Fruit fly (Drosophila melanogaster) whole organism, embryonic: ENCODE data around the gene mio.

Source experiments
- Atf3 ChIP-seq: fragments of 200-800 bp; sonication (Bioruptor generic); optimal IDR thresholded peaks from 3 replicates; lab custom pipeline; 2016; ENCODE audit warnings: missing biosample characterization, missing genetic modification characterization
- Bdp1 ChIP-seq: fragments of 200-800 bp; sonication (Bioruptor generic); optimal IDR thresholded peaks from 3 replicates; lab custom pipeline; 2016; ENCODE audit warnings: missing biosample characterization, missing genetic modification characterization
- Bteb2 ChIP-seq: fragments of 200-800 bp; sonication (Bioruptor generic); optimal IDR thresholded peaks from 2 replicates; lab custom pipeline; 2016; ENCODE audit warnings: missing biosample characterization, missing genetic modification characterization
- CG11398 ChIP-seq: fragments of 200-800 bp; sonication (Bioruptor generic); optimal IDR thresholded peaks from 2 replicates; lab custom pipeline; 2016; ENCODE audit warnings: missing biosample characterization, missing genetic modification characterization
- CG11456 ChIP-seq: fragments of 200-800 bp; sonication (Bioruptor generic); IDR thresholded peaks from 3 replicates; pipeline ENCODE4 v1.3.6; 2022; ENCODE audit warnings: missing biosample characterization, missing genetic modification characterization
- CG13624 ChIP-seq: fragments of 200-800 bp; sonication (Bioruptor generic); optimal IDR thresholded peaks from 2 replicates; lab custom pipeline; 2016; ENCODE audit warnings: missing biosample characterization, missing genetic modification characterization
- CG13894 ChIP-seq: fragments of 200-800 bp; sonication (Bioruptor generic); optimal IDR thresholded peaks from 3 replicates; lab custom pipeline; 2018; ENCODE audit warnings: missing biosample characterization, mild to moderate bottlenecking, missing genetic modification characterization, moderate library complexity
- CG14050 ChIP-seq: fragments of 200-800 bp; sonication (Bioruptor generic); IDR thresholded peaks from 3 replicates; pipeline ENCODE4 v1.3.6; 2022; ENCODE audit warnings: missing biosample characterization, missing genetic modification characterization
- CG14441 ChIP-seq: fragments of 200-800 bp; sonication (Bioruptor generic); IDR thresholded peaks from 2 replicates; pipeline ENCODE4 v1.3.6; 2022; ENCODE audit warnings: missing biosample characterization, missing genetic modification characterization
- CG14667 ChIP-seq: fragments of 200-800 bp; sonication (Bioruptor generic); IDR thresholded peaks from 2 replicates; pipeline ENCODE4 v1.3.6; 2022; ENCODE audit warnings: missing biosample characterization, missing genetic modification characterization
- CG15011 ChIP-seq: fragments of 200-800 bp; sonication (Bioruptor generic); optimal IDR thresholded peaks from 3 replicates; lab custom pipeline; 2018; ENCODE audit warnings: missing biosample characterization, mild to moderate bottlenecking, missing genetic modification characterization
- CG15269 ChIP-seq: fragments of 200-800 bp; sonication (Bioruptor generic); optimal IDR thresholded peaks from 2 replicates; lab custom pipeline; 2018; ENCODE audit warnings: missing biosample characterization, mild to moderate bottlenecking, missing genetic modification characterization, moderate library complexity
- CG17361 ChIP-seq: fragments of 200-800 bp; sonication (Bioruptor generic); IDR thresholded peaks from 3 replicates; pipeline ENCODE4 v1.3.6; 2022; ENCODE audit warnings: missing biosample characterization, missing genetic modification characterization
- CG17829 ChIP-seq: fragments of 200-800 bp; optimal IDR thresholded peaks from 2 replicates; lab custom pipeline; 2019; ENCODE audit warnings: missing biosample characterization, mild to moderate bottlenecking, missing genetic modification characterization, moderate library complexity
- CG18599 ChIP-seq: fragments of 200-800 bp; sonication (Bioruptor generic); optimal IDR thresholded peaks from 3 replicates; lab custom pipeline; 2017; ENCODE audit warnings: missing biosample characterization, missing genetic modification characterization, mild to moderate bottlenecking, moderate library complexity, missing genetic modification reagents
- CG30403 ChIP-seq: fragments of 200-800 bp; sonication (Bioruptor generic); optimal IDR thresholded peaks from 3 replicates; lab custom pipeline; 2016; ENCODE audit warnings: missing biosample characterization, missing genetic modification characterization
- CG30431 ChIP-seq: fragments of 200-800 bp; sonication (Bioruptor generic); optimal IDR thresholded peaks from 2 replicates; lab custom pipeline; 2017; ENCODE audit warnings: missing biosample characterization, missing genetic modification characterization
- CG3065 ChIP-seq: fragments of 200-800 bp; sonication (Bioruptor generic); optimal IDR thresholded peaks from 2 replicates; lab custom pipeline; 2016; ENCODE audit warnings: missing biosample characterization, missing genetic modification characterization
- CG3281 ChIP-seq: fragments of 200-800 bp; sonication (Bioruptor generic); optimal IDR thresholded peaks from 3 replicates; lab custom pipeline; 2017; ENCODE audit warnings: missing biosample characterization, mild to moderate bottlenecking, missing genetic modification characterization
- CG4328 ChIP-seq: fragments of 200-800 bp; sonication (Bioruptor generic); optimal IDR thresholded peaks from 3 replicates; lab custom pipeline; 2017; ENCODE audit warnings: missing biosample characterization, missing genetic modification reagents, missing genetic modification characterization
- CG4707 ChIP-seq: fragments of 200-800 bp; sonication (Bioruptor generic); optimal IDR thresholded peaks from 2 replicates; lab custom pipeline; 2018; ENCODE audit warnings: missing biosample characterization, mild to moderate bottlenecking, missing genetic modification characterization, moderate library complexity
- CG7271 ChIP-seq: fragments of 200-800 bp; sonication (Bioruptor generic); optimal IDR thresholded peaks from 2 replicates; lab custom pipeline; 2018; ENCODE audit warnings: missing biosample characterization, mild to moderate bottlenecking, missing genetic modification characterization, moderate library complexity
- CG7928 ChIP-seq: fragments of 200-800 bp; sonication (Bioruptor generic); optimal IDR thresholded peaks from 2 replicates; lab custom pipeline; 2017; ENCODE audit warnings: missing biosample characterization, mild to moderate bottlenecking, missing genetic modification characterization
- CG7987 ChIP-seq: fragments of 200-800 bp; sonication (Bioruptor generic); optimal IDR thresholded peaks from 2 replicates; lab custom pipeline; 2018; ENCODE audit warnings: missing biosample characterization, mild to moderate bottlenecking, missing genetic modification characterization, moderate library complexity
- CG8089 ChIP-seq: fragments of 200-800 bp; sonication (Bioruptor generic); optimal IDR thresholded peaks from 3 replicates; lab custom pipeline; 2016; ENCODE audit warnings: missing biosample characterization, missing genetic modification characterization
- CG9932 ChIP-seq: fragments of 200-800 bp; sonication (Bioruptor generic); IDR thresholded peaks from 2 replicates; pipeline ENCODE4 v1.3.6; 2022; ENCODE audit warnings: missing biosample characterization, missing genetic modification characterization
- CkIIα-i1 ChIP-seq: fragments of 200-800 bp; sonication (Bioruptor generic); IDR thresholded peaks from 2 replicates; pipeline ENCODE4 v1.3.6; 2022; ENCODE audit warnings: missing biosample characterization, missing genetic modification characterization
- CoRest ChIP-seq: fragments of 200-800 bp; sonication (Bioruptor generic); optimal IDR thresholded peaks from 3 replicates; lab custom pipeline; 2018; ENCODE audit warnings: missing biosample characterization, mild to moderate bottlenecking, missing genetic modification characterization, moderate library complexity
- Drgx ChIP-seq: fragments of 200-800 bp; sonication (Bioruptor generic); IDR thresholded peaks from 2 replicates; pipeline ENCODE4 v1.3.6; 2022; ENCODE audit warnings: missing biosample characterization, missing genetic modification characterization
- H2.0 ChIP-seq: fragments of 200-800 bp; sonication (Bioruptor generic); IDR thresholded peaks from 2 replicates; pipeline ENCODE4 v1.3.6; 2022; ENCODE audit warnings: missing biosample characterization, missing genetic modification characterization
- Lpt ChIP-seq: fragments of >200 bp; optimal IDR thresholded peaks from 2 replicates; lab custom pipeline; 2018; ENCODE audit warnings: missing biosample characterization, missing genetic modification characterization
- MESR4 ChIP-seq: fragments of 200-800 bp; sonication (Bioruptor generic); optimal IDR thresholded peaks from 2 replicates; lab custom pipeline; 2018; ENCODE audit warnings: missing biosample characterization, mild to moderate bottlenecking, missing genetic modification characterization, moderate library complexity
- PHDP ChIP-seq: fragments of 200-800 bp; sonication (Bioruptor generic); optimal IDR thresholded peaks from 3 replicates; lab custom pipeline; 2018; ENCODE audit warnings: missing biosample characterization, mild to moderate bottlenecking, missing genetic modification characterization, moderate library complexity
- Pdp1 ChIP-seq, 2 experiments: fragments of 200-800 bp; sonication (Bioruptor generic); optimal IDR thresholded peaks; 3 replicates each; lab custom pipeline; 2016; ENCODE audit warnings: missing biosample characterization in 2 of 2, missing genetic modification characterization in 2 of 2, mild to moderate bottlenecking in 1 of 2, moderate library complexity in 1 of 2
- Trl ChIP-seq, 3 experiments: fragments of >200 bp in 2 of 3; fragments of 200-800 bp in 1 of 3; sonication (Bioruptor generic) in 1 of 3; optimal IDR thresholded peaks; 2 replicates in 1 of 3; 3 replicates in 2 of 3; lab custom pipeline; 2016 to 2017; ENCODE audit warnings: missing biosample characterization in 1 of 3, missing genetic modification characterization in 1 of 3
- Vsx1 ChIP-seq: fragments of 200-800 bp; sonication (Bioruptor generic); optimal IDR thresholded peaks from 2 replicates; lab custom pipeline; 2017; ENCODE audit warnings: missing biosample characterization, mild to moderate bottlenecking, missing genetic modification characterization, missing genetic modification reagents
- cato ChIP-seq: fragments of 200-800 bp; sonication (Bioruptor generic); optimal IDR thresholded peaks from 2 replicates; lab custom pipeline; 2016; ENCODE audit warnings: missing biosample characterization, missing genetic modification characterization, borderline replicate concordance
- en ChIP-seq: fragments of 200-800 bp; sonication (Bioruptor generic); optimal IDR thresholded peaks from 2 replicates; lab custom pipeline; 2016; ENCODE audit warnings: missing biosample characterization, missing genetic modification characterization
- gce ChIP-seq: fragments of 200-800 bp; sonication (Bioruptor generic); IDR thresholded peaks from 3 replicates; pipeline ENCODE4 v1.3.6; 2022; ENCODE audit warnings: missing biosample characterization, missing genetic modification characterization
- ham ChIP-seq: fragments of 200-800 bp; sonication (Bioruptor generic); IDR thresholded peaks from 2 replicates; pipeline ENCODE4 v1.3.6; 2022; ENCODE audit warnings: missing biosample characterization, missing genetic modification characterization
- hbn ChIP-seq: fragments of 200-800 bp; sonication (Bioruptor generic); IDR thresholded peaks from 2 replicates; pipeline ENCODE4 v1.3.6; 2022; ENCODE audit warnings: missing biosample characterization, missing genetic modification characterization; ENCODE audit not compliant: partially characterized antibody
- hkb ChIP-seq, 2 experiments: fragments of 200-800 bp in 1 of 2; fragments of >200 bp in 1 of 2; sonication (Bioruptor generic) in 1 of 2; IDR thresholded peaks in 1 of 2; optimal IDR thresholded peaks in 1 of 2; 2 replicates each; pipeline versions ENCODE4 v1.3.6 to Lab custom; 2017 to 2022; ENCODE audit warnings: missing biosample characterization in 1 of 2, missing genetic modification characterization in 1 of 2
- inv ChIP-seq: fragments of 200-800 bp; sonication (Bioruptor generic); IDR thresholded peaks from 2 replicates; pipeline ENCODE4 v1.3.6; 2022; ENCODE audit warnings: missing biosample characterization, missing genetic modification characterization; ENCODE audit not compliant: partially characterized antibody
- lbe ChIP-seq: fragments of 200-800 bp; sonication (Bioruptor generic); optimal IDR thresholded peaks from 2 replicates; lab custom pipeline; 2016; ENCODE audit warnings: missing biosample characterization, mild to moderate bottlenecking, missing genetic modification characterization
- maf-S ChIP-seq: fragments of 200-800 bp; sonication (Bioruptor generic); optimal IDR thresholded peaks from 2 replicates; lab custom pipeline; 2016; ENCODE audit warnings: missing biosample characterization, missing genetic modification characterization
- pan ChIP-seq, 4 experiments: fragments of >200 bp in 3 of 4; fragments of 200-800 bp in 1 of 4; sonication (Bioruptor generic) in 1 of 4; optimal IDR thresholded peaks in 3 of 4; IDR thresholded peaks in 1 of 4; 2 replicates each; pipeline versions ENCODE4 v1.3.6 to Lab custom; 2017 to 2022; ENCODE audit warnings: missing biosample characterization in 2 of 4, missing genetic modification characterization in 2 of 4, mixed read lengths in 1 of 4
- salm ChIP-seq: fragments of 200-800 bp; sonication (Bioruptor generic); optimal IDR thresholded peaks from 2 replicates; lab custom pipeline; 2018; ENCODE audit warnings: missing biosample characterization, mild to moderate bottlenecking, missing genetic modification characterization
- shn ChIP-seq: fragments of 200-800 bp; sonication (Bioruptor generic); optimal IDR thresholded peaks from 3 replicates; lab custom pipeline; 2016; ENCODE audit warnings: missing biosample characterization, missing genetic modification characterization
- zfh1 ChIP-seq: fragments of 200-800 bp; sonication (Bioruptor generic); IDR thresholded peaks from 3 replicates; pipeline ENCODE4 v1.3.6; 2022; ENCODE audit warnings: missing biosample characterization, missing genetic modification characterization

The mio gene

dm6 chr2L:2189100-2189499 is 28.0 kb upstream of the mio start (continued):
- peak; percentile 24 for TF ChIP-seq cato (GFP tag; lab: Kevin White, UChicago)
- peak; percentile 82 for TF ChIP-seq CG30431 (GFP tag; lab: Kevin White, UChicago)
- TF ChIP-seq gce (GFP tag; lab: Robert Waterston, UW), result no peak
- TF ChIP-seq CG14050 (GFP tag; lab: Robert Waterston, UW), result peak; percentile 21; the same call in 1 of the 3 replicates
- peak; percentile 44; the same call in 1 of the 2 replicates for TF ChIP-seq H2.0 (GFP tag; lab: Robert Waterston, UW)
- no peak for TF ChIP-seq CG4328 (GFP tag; lab: Kevin White, UChicago)
- peak; percentile 42 for TF ChIP-seq CG4707
- TF ChIP-seq Bteb2, result no peak
- no peak for TF ChIP-seq CG11456 (GFP tag; lab: Robert Waterston, UW)
- TF ChIP-seq CkIIα-i1, result no peak
- peak; percentile 6 for TF ChIP-seq lbe (GFP tag; lab: Kevin White, UChicago)
- TF ChIP-seq shn, result peak; percentile 52
- TF ChIP-seq CG17829 (tag; lab: Kevin White, UChicago), result peak; percentile 88
- no peak for TF ChIP-seq CG7928
- TF ChIP-seq Vsx1, result no peak
- peak; percentile 91 for TF ChIP-seq zfh1 (GFP tag; lab: Robert Waterston, UW)
- TF ChIP-seq Drgx (GFP tag; lab: Robert Waterston, UW), result peak; percentile 19; the same call in 1 of the 2 replicates
- TF ChIP-seq pan (optimal IDR thresholded peaks at IDR 0.05; lab: Kevin White, UChicago), result no peak
- TF ChIP-seq pan (GFP tag; optimal IDR thresholded peaks at IDR 0.05 in 1 of 2, IDR thresholded peaks at IDR 0.05 in 1 of 2), result peak in 1 of 2 experiments; percentile 62
- peak; percentile 60 for TF ChIP-seq CG30403
- no peak for TF ChIP-seq CG9932 (GFP tag; lab: Robert Waterston, UW)
- TF ChIP-seq CG11398 (GFP tag; lab: Kevin White, UChicago), result peak; percentile 47
- no peak for TF ChIP-seq hkb (optimal IDR thresholded peaks at IDR 0.05; lab: Kevin White, UChicago)
- TF ChIP-seq hkb (GFP tag; IDR thresholded peaks at IDR 0.05; lab: Robert Waterston, UW), result peak; percentile 60
- peak; percentile 60 for TF ChIP-seq Atf3 (GFP tag; lab: Kevin White, UChicago)
- peak; percentile 25 for TF ChIP-seq CG15011 (GFP tag; lab: Kevin White, UChicago)
- TF ChIP-seq CG14667, result peak; percentile 52; the same call in 1 of the 2 replicates
- peak; percentile 46 for TF ChIP-seq en
- TF ChIP-seq CG3281 (GFP tag; lab: Kevin White, UChicago), result no peak
- peak; percentile 7 for TF ChIP-seq CG13624
- TF ChIP-seq CG8089, result peak; percentile 75
- no peak for TF ChIP-seq CG7271 (tag; lab: Kevin White, UChicago)
- TF ChIP-seq CG18599 (GFP tag; lab: Kevin White, UChicago), result no peak
- TF ChIP-seq Lpt (GFP tag; lab: Kevin White, UChicago), result no peak
- TF ChIP-seq Bdp1, result peak; percentile 49
- TF ChIP-seq maf-S (GFP tag; lab: Kevin White, UChicago), result no peak
- TF ChIP-seq CG7987 (GFP tag; lab: Kevin White, UChicago), result no peak
- peak; percentile 62 for TF ChIP-seq CG3065 (GFP tag; lab: Kevin White, UChicago)
- no peak for TF ChIP-seq Trl (optimal IDR thresholded peaks at IDR 0.05; lab: Kevin White, UChicago)
- peak; percentile 73 for TF ChIP-seq Trl (GFP tag; optimal IDR thresholded peaks at IDR 0.05; lab: Kevin White, UChicago)
- TF ChIP-seq CoRest (tag; lab: Kevin White, UChicago), result peak; percentile 68
- no peak for TF ChIP-seq MESR4 (GFP tag; lab: Kevin White, UChicago)
- TF ChIP-seq CG13894 (tag; lab: Kevin White, UChicago), result no peak
- TF ChIP-seq ham (GFP tag; lab: Robert Waterston, UW), result no peak
- TF ChIP-seq inv (GFP tag; lab: Robert Waterston, UW), result no peak
- no peak for TF ChIP-seq CG15269 (tag; lab: Kevin White, UChicago)
- TF ChIP-seq CG17361 (GFP tag; lab: Robert Waterston, UW), result peak; percentile 62; the same call in 2 of the 3 replicates
- peak; percentile 69 to 72 for TF ChIP-seq Pdp1 (GFP tag; optimal IDR thresholded peaks at IDR 0.05; lab: Kevin White, UChicago)
- no peak for TF ChIP-seq hbn (GFP tag; lab: Robert Waterston, UW)
- peak; percentile 36 for TF ChIP-seq PHDP
- no peak for TF ChIP-seq salm (tag; lab: Kevin White, UChicago)
- 0 out of 2 replicates have a peak, but pooled peaks have one; percentile 7 for TF ChIP-seq CG14441 (GFP tag; lab: Robert Waterston, UW)
